Worm (Caenorhabditis elegans): Measurements from ENCODE around the gene dpf-7.

ce11 chrIV:4809397-4809796 is 7.0 kb upstream of the dpf-7 start, which contains the start of gene ubxn-6:
- TF ChIP-seq nhr-28 (tag; optimal IDR thresholded peaks at IDR 0.05) (no peak), fkh-10 (GFP tag; optimal IDR thresholded peaks at IDR 0.05) (no peak)

All from whole organism, L3 larva.